Worm (Caenorhabditis elegans) whole organism, L2 larva: Measurements from ENCODE around the gene ints-11.

ENCODE experiments used
- C34F6.9 ChIP-seq: fragments of 150-350 bp; optimal IDR thresholded peaks from 2 replicates; lab custom pipeline; 2014; ENCODE audit warnings: missing biosample characterization, missing genetic modification characterization
- alr-1 ChIP-seq: fragments of 150-350 bp; optimal IDR thresholded peaks from 2 replicates; lab custom pipeline; 2014; ENCODE audit warnings: missing biosample characterization, missing genetic modification characterization
- aly-2 ChIP-seq: fragments of 150-350 bp; optimal IDR thresholded peaks from 2 replicates; lab custom pipeline; 2014; ENCODE audit warnings: missing biosample characterization, missing genetic modification characterization
- ama-1 ChIP-seq: fragments of 150-350 bp; optimal IDR thresholded peaks from 2 replicates; lab custom pipeline; 2018; ENCODE audit warnings: inconsistent platforms
- blmp-1 ChIP-seq: sonication (generic microtip); optimal IDR thresholded peaks from 2 replicates; lab custom pipeline; 2017; ENCODE audit warnings: missing genetic modification characterization, mild to moderate bottlenecking, missing compliant biosample characterization, antibody characterized with exemption, moderate library complexity; ENCODE audit not compliant: insufficient read depth
- ceh-82 ChIP-seq: fragments of 150-350 bp; optimal IDR thresholded peaks from 2 replicates; lab custom pipeline; 2014; ENCODE audit warnings: missing biosample characterization, missing genetic modification characterization
- crh-2 ChIP-seq: sonication (generic microtip); optimal IDR thresholded peaks from 2 replicates; lab custom pipeline; 2017; ENCODE audit warnings: missing biosample characterization, missing genetic modification characterization
- dmd-4 ChIP-seq: sonication (generic microtip); optimal IDR thresholded peaks from 2 replicates; lab custom pipeline; 2017; ENCODE audit warnings: missing biosample characterization, missing genetic modification characterization
- elt-1 ChIP-seq: fragments of 150-350 bp; optimal IDR thresholded peaks from 2 replicates; lab custom pipeline; 2014; ENCODE audit warnings: missing biosample characterization, missing genetic modification characterization
- fos-1 ChIP-seq: fragments of 150-350 bp; optimal IDR thresholded peaks from 2 replicates; lab custom pipeline; 2014; ENCODE audit warnings: missing biosample characterization, missing genetic modification characterization
- gmeb-1 ChIP-seq: fragments of 150-350 bp; optimal IDR thresholded peaks from 2 replicates; lab custom pipeline; 2014; ENCODE audit warnings: missing biosample characterization, missing genetic modification characterization
- lin-11 ChIP-seq: fragments of 150-350 bp; sonication (generic microtip); optimal IDR thresholded peaks from 2 replicates; lab custom pipeline; 2014; ENCODE audit warnings: missing biosample characterization, missing genetic modification characterization, inconsistent platforms, mixed read lengths
- lin-13 ChIP-seq: fragments of 150-350 bp; optimal IDR thresholded peaks from 2 replicates; lab custom pipeline; 2014; ENCODE audit warnings: missing biosample characterization, missing genetic modification reagents, missing genetic modification characterization
- lin-39 ChIP-seq: fragments of 150-350 bp; optimal IDR thresholded peaks from 2 replicates; lab custom pipeline; 2014; ENCODE audit warnings: missing biosample characterization, missing genetic modification reagents, missing genetic modification characterization
- lsy-2 ChIP-seq, 2 experiments: fragments of 150-350 bp in 1 of 2; sonication (generic microtip) in 1 of 2; optimal IDR thresholded peaks; 2 replicates each; lab custom pipeline; 2014 to 2017; ENCODE audit warnings: missing biosample characterization in 2 of 2, missing genetic modification characterization in 2 of 2
- mab-5 ChIP-seq: fragments of 150-350 bp; optimal IDR thresholded peaks from 2 replicates; lab custom pipeline; 2014; ENCODE audit warnings: missing biosample characterization, missing genetic modification characterization
- mbf-1 ChIP-seq: sonication (generic microtip); optimal IDR thresholded peaks from 2 replicates; lab custom pipeline; 2017; ENCODE audit warnings: missing biosample characterization, missing genetic modification characterization
- mdl-1 ChIP-seq, 2 experiments: fragments of 150-350 bp in 1 of 2; sonication (generic microtip) in 1 of 2; optimal IDR thresholded peaks; 2 replicates each; lab custom pipeline; 2017; ENCODE audit warnings: missing biosample characterization in 2 of 2, missing genetic modification characterization in 2 of 2
- nhr-11 ChIP-seq: fragments of 150-350 bp; optimal IDR thresholded peaks from 2 replicates; lab custom pipeline; 2014; ENCODE audit warnings: missing biosample characterization, missing genetic modification characterization
- nhr-12 ChIP-seq: fragments of 150-350 bp; optimal IDR thresholded peaks from 2 replicates; lab custom pipeline; 2014; ENCODE audit warnings: missing biosample characterization, missing genetic modification characterization
- nhr-129 ChIP-seq: fragments of 150-350 bp; optimal IDR thresholded peaks from 2 replicates; lab custom pipeline; 2014; ENCODE audit warnings: missing biosample characterization, missing genetic modification characterization
- nhr-23 ChIP-seq: fragments of 150-350 bp; optimal IDR thresholded peaks from 2 replicates; lab custom pipeline; 2014; ENCODE audit warnings: missing biosample characterization, missing genetic modification reagents, missing genetic modification characterization
- nhr-237 ChIP-seq: fragments of 150-350 bp; optimal IDR thresholded peaks from 2 replicates; lab custom pipeline; 2014; ENCODE audit warnings: missing biosample characterization, missing genetic modification characterization
- nhr-25 ChIP-seq: fragments of 150-350 bp; sonication (generic microtip); optimal IDR thresholded peaks from 3 replicates; lab custom pipeline; 2014; ENCODE audit warnings: missing biosample characterization, missing genetic modification characterization
- nhr-6 ChIP-seq: fragments of 150-350 bp; optimal IDR thresholded peaks from 2 replicates; lab custom pipeline; 2014; ENCODE audit warnings: missing biosample characterization, missing genetic modification characterization
- nhr-77 ChIP-seq: fragments of 150-350 bp; optimal IDR thresholded peaks from 2 replicates; lab custom pipeline; 2014; ENCODE audit warnings: missing biosample characterization, missing genetic modification characterization
- peb-1 ChIP-seq: fragments of 150-350 bp; optimal IDR thresholded peaks from 2 replicates; lab custom pipeline; 2014; ENCODE audit warnings: missing biosample characterization, missing genetic modification characterization
- sma-3 ChIP-seq: sonication (generic microtip); optimal IDR thresholded peaks from 2 replicates; lab custom pipeline; 2016; ENCODE audit warnings: missing genetic modification reagents, missing genetic modification characterization, missing compliant biosample characterization
- sma-9 ChIP-seq, 2 experiments: fragments of 150-350 bp in 1 of 2; sonication (generic microtip) in 1 of 2; optimal IDR thresholded peaks; 2 replicates each; lab custom pipeline; 2014 to 2016; ENCODE audit warnings: missing genetic modification characterization in 2 of 2, mild to moderate bottlenecking in 1 of 2, missing biosample characterization in 1 of 2, missing compliant biosample characterization in 1 of 2, missing genetic modification reagents in 1 of 2, moderate library complexity in 1 of 2
- snpc-4 ChIP-seq: fragments of 150-350 bp; optimal IDR thresholded peaks from 2 replicates; lab custom pipeline; 2014; ENCODE audit warnings: missing biosample characterization, missing genetic modification characterization
- unc-39 ChIP-seq: fragments of 150-350 bp; optimal IDR thresholded peaks from 2 replicates; lab custom pipeline; 2014; ENCODE audit warnings: missing biosample characterization, missing genetic modification characterization
- unc-62 ChIP-seq: fragments of 150-350 bp; optimal IDR thresholded peaks from 2 replicates; lab custom pipeline; 2014; ENCODE audit warnings: missing biosample characterization, missing genetic modification reagents, missing genetic modification characterization
- ztf-1 ChIP-seq: fragments of 200-800 bp; sonication (Bioruptor generic); conservative IDR thresholded peaks from 2 replicates; pipeline ENCODE4 v1.3.6; 2022; ENCODE audit warnings: missing genetic modification characterization, missing compliant biosample characterization
- ztf-11 ChIP-seq: sonication (generic microtip); optimal IDR thresholded peaks from 2 replicates; lab custom pipeline; 2017; ENCODE audit warnings: missing biosample characterization, missing genetic modification characterization
- ztf-4 ChIP-seq: fragments of 150-350 bp; optimal IDR thresholded peaks from 2 replicates; lab custom pipeline; 2014; ENCODE audit warnings: missing biosample characterization, missing genetic modification characterization

ints-11 gene

ce11 chrII:8177095-8177494 is 33.8 kb upstream of the ints-11 start, which contains the start of gene acr-14:
Gene acr-14 (minus strand): TSS chrII:8177195.
- TF ChIP-seq lin-11 (tag; lab: Kevin White, UChicago) = no peak
- TF ChIP-seq crh-2 (tag; lab: Kevin White, UChicago) = no peak
- TF ChIP-seq nhr-77 = no peak
- no peak for TF ChIP-seq peb-1 (tag; lab: Kevin White, UChicago)
- TF ChIP-seq nhr-12 (tag; lab: Kevin White, UChicago) = no peak
- TF ChIP-seq alr-1 (tag; lab: Kevin White, UChicago) = no peak
- TF ChIP-seq fos-1 (tag; lab: Kevin White, UChicago) = no peak
- no peak for TF ChIP-seq mbf-1 (tag; lab: Kevin White, UChicago)
- TF ChIP-seq ztf-1 (GFP tag; lab: Robert Waterston, UW) = no peak
- TF ChIP-seq mab-5 (tag; lab: Kevin White, UChicago) = no peak
- TF ChIP-seq blmp-1 (tag; lab: Kevin White, UChicago) = no peak
- TF ChIP-seq ama-1 = no peak
- TF ChIP-seq lin-13 (GFP tag; lab: Kevin White, UChicago) = no peak
- no peak for TF ChIP-seq ztf-11 (tag; lab: Kevin White, UChicago)
- TF ChIP-seq gmeb-1 = no peak
- no peak for TF ChIP-seq nhr-25 (tag; lab: Kevin White, UChicago)
- no peak for TF ChIP-seq ztf-4 (tag; lab: Kevin White, UChicago)
- no peak for TF ChIP-seq nhr-6

ce11 chrII:8174148-8174547 is 30.9 kb upstream of the ints-11 start:
- no peak for TF ChIP-seq dmd-4 (tag; lab: Kevin White, UChicago)
- TF ChIP-seq ceh-82 = no peak
- no peak for TF ChIP-seq aly-2 (tag; lab: Kevin White, UChicago)
- TF ChIP-seq nhr-237 (tag; lab: Kevin White, UChicago) = no peak
- no peak for TF ChIP-seq nhr-77
- no peak for TF ChIP-seq nhr-25 (tag; lab: Kevin White, UChicago)
- no peak for TF ChIP-seq ztf-4 (tag; lab: Kevin White, UChicago)
- no peak for TF ChIP-seq ama-1
- no peak for TF ChIP-seq mab-5 (tag; lab: Kevin White, UChicago)
- TF ChIP-seq snpc-4 (tag; lab: Kevin White, UChicago) = no peak
- TF ChIP-seq sma-3 (GFP tag; lab: Kevin White, UChicago) = no peak
- no peak for TF ChIP-seq nhr-6

- TF ChIP-seq nhr-129 (tag; lab: Kevin White, UChicago) = no peak
- no peak for TF ChIP-seq lsy-2 (tag; optimal IDR thresholded peaks at IDR 0.05; lab: Kevin White, UChicago)
- TF ChIP-seq nhr-6 = no peak
- TF ChIP-seq C34F6.9 (tag; lab: Kevin White, UChicago) = no peak
- TF ChIP-seq elt-1 (tag; lab: Kevin White, UChicago) = no peak
- TF ChIP-seq nhr-12 (tag; lab: Kevin White, UChicago) = no peak
- no peak for TF ChIP-seq peb-1 (tag; lab: Kevin White, UChicago)
- no peak for TF ChIP-seq ztf-4 (tag; lab: Kevin White, UChicago)
- no peak for TF ChIP-seq gmeb-1
- TF ChIP-seq ama-1 = no peak
Observed at ce11 chrII:8173449-8173848, 30.2 kb upstream of the ints-11 start, which contains the start of the genes decr-1.3 and T05C12.1. Gene decr-1.3 (minus strand): TSS chrII:8173549. Gene T05C12.1 (plus strand): TSS chrII:8173680.

- TF ChIP-seq sma-3 (GFP tag; lab: Kevin White, UChicago) = no peak
- TF ChIP-seq unc-39 = no peak
- no peak for TF ChIP-seq nhr-23
- TF ChIP-seq gmeb-1 = no peak
- TF ChIP-seq lin-39 (tag; lab: Kevin White, UChicago) = no peak
- TF ChIP-seq nhr-77 = no peak
- TF ChIP-seq snpc-4 (tag; lab: Kevin White, UChicago) = no peak
- TF ChIP-seq nhr-237 (tag; lab: Kevin White, UChicago) = no peak
- TF ChIP-seq nhr-12 (tag; lab: Kevin White, UChicago) = no peak
- TF ChIP-seq nhr-6 = no peak
- no peak for TF ChIP-seq ztf-4 (tag; lab: Kevin White, UChicago)
- no peak for TF ChIP-seq mdl-1 (tag; optimal IDR thresholded peaks at IDR 0.05; lab: Kevin White, UChicago)
- TF ChIP-seq nhr-11 = no peak
- TF ChIP-seq unc-62 (GFP tag; lab: Kevin White, UChicago) = no peak
- no peak for TF ChIP-seq fos-1 (tag; lab: Kevin White, UChicago)
- TF ChIP-seq ztf-1 (GFP tag; lab: Robert Waterston, UW) = no peak
- no peak for TF ChIP-seq nhr-129 (tag; lab: Kevin White, UChicago)
- TF ChIP-seq ceh-82 = no peak
- TF ChIP-seq ama-1 = no peak
- TF ChIP-seq, all 48 proteins: peak for 0
Observed at ce11 chrII:8170374-8170773, 27.1 kb upstream of the ints-11 start, which contains the start of gene T05C12.11. Gene T05C12.11 (minus strand): TSS chrII:8170474.

- TF ChIP-seq sma-9 (GFP tag; optimal IDR thresholded peaks at IDR 0.05; lab: Kevin White, UChicago) (no peak), sma-9 (tag; optimal IDR thresholded peaks at IDR 0.05; lab: Kevin White, UChicago) (no peak)
- TF ChIP-seq, all 48 proteins: peak for 0
Observed at ce11 chrII:8169283-8169682, 26.0 kb upstream of the ints-11 start, which contains the start of gene T05C12.15. Gene T05C12.15 (plus strand): TSS chrII:8169583.
